Worm (Caenorhabditis elegans): ENCODE measurements around the gene Y46G5A.7.

The Y46G5A.7 gene

ce11 chrII:12787831-12788248 lies 31.7 kb upstream of the Y46G5A.7 start, which contains the start of gene alkb-7:
Gene alkb-7 (minus strand): TSS chrII:12788153.
- TF ChIP-seq mdl-1 (tag; optimal IDR thresholded peaks at IDR 0.05) (no peak), egl-27 (tag; optimal IDR thresholded peaks at IDR 0.05) (no peak), nhr-12 (tag; optimal IDR thresholded peaks at IDR 0.05) (no peak), egl-5 (tag; optimal IDR thresholded peaks at IDR 0.05) (no peak), lsy-12 (tag; optimal IDR thresholded peaks at IDR 0.05) (peak; percentile 35), fkh-2 (tag; optimal IDR thresholded peaks at IDR 0.05) (no peak), sea-2 (GFP tag; optimal IDR thresholded peaks at IDR 0.05) (no peak), ZK546.5 (tag; optimal IDR thresholded peaks at IDR 0.05) (no peak), aly-2 (tag; optimal IDR thresholded peaks at IDR 0.05) (peak; percentile 21), lin-15B (tag; optimal IDR thresholded peaks at IDR 0.05) (peak; percentile 13), fkh-10 (GFP tag; optimal IDR thresholded peaks at IDR 0.05) (no peak), elt-2 (tag; optimal IDR thresholded peaks at IDR 0.05) (peak; percentile 39), nhr-25 (tag; optimal IDR thresholded peaks at IDR 0.05) (no peak), nhr-43 (tag; optimal IDR thresholded peaks at IDR 0.05; ENCODE audit: poor library complexity, severe bottlenecking) (peak; percentile 70), nhr-23 (tag; optimal IDR thresholded peaks at IDR 0.05) (peak; percentile 21), ama-1 (optimal IDR thresholded peaks at IDR 0.05) (peak; percentile 33), nfya-1 (tag; optimal IDR thresholded peaks at IDR 0.05; ENCODE audit: insufficient read depth) (peak; percentile 33), fos-1 (tag; optimal IDR thresholded peaks at IDR 0.05) (no peak)

DNA sequence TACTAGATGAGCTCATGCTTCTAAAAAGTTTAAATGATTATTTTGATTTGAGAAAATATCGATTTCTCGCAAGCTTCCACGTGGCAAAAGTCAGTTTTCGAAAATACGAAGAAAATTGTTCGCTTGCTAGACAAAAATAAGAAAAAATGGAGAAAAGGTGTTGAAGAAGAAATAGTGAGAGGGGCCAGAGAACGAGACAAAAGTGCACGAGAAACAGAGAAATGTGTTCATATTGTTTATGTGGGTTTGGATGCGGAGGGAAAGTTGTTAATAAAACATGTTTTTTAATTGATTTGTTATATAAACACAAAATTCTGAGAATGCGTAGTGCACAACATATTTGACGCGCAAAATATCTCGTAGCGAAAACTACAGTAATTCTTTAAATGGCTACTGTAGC lies 29.3 kb upstream of the Y46G5A.7 start, which contains the start of gene Y46G5A.15:
TSS of gene Y46G5A.15 (minus strand) at position 26 of the 400 bp plus-strand sequence.
- peak; percentile 31 for TF ChIP-seq pha-4 (tag; optimal IDR thresholded peaks at IDR 0.05)
- TF ChIP-seq egl-5 (tag; optimal IDR thresholded peaks at IDR 0.05) = no peak
- TF ChIP-seq unc-62 (GFP tag; optimal IDR thresholded peaks at IDR 0.05) = no peak
- TF ChIP-seq nfya-1 (tag; optimal IDR thresholded peaks at IDR 0.05; ENCODE audit: insufficient read depth) = no peak
- TF ChIP-seq zag-1 (tag; optimal IDR thresholded peaks at IDR 0.05) = no peak
- TF ChIP-seq nhr-11 (tag; optimal IDR thresholded peaks at IDR 0.05) = no peak
- TF ChIP-seq fos-1 (tag; optimal IDR thresholded peaks at IDR 0.05) = no peak
- no peak for TF ChIP-seq skn-1 (tag; optimal IDR thresholded peaks at IDR 0.05)

DNA sequence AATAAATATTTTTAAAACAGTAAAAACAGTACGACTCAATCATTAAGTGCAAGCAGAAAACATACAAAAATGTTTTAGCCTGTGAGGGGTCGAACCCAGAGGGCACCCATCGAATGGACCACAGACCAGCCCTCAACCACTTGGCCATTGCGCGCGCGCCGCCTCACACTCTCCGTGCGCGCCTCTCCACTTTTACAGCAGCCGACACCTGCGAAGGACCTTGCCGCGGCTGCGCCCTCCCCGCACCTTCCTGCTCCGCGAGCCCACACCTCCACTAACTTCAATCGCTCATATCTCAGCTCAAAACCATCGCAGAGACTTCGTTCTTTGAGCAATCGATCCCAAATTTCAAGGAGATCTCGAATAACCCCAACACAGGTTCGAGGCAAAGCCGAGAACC lies 22.2 kb upstream of the Y46G5A.7 start:
- TF ChIP-seq lin-39 (tag; optimal IDR thresholded peaks at IDR 0.05) = peak; percentile 75
- peak; percentile 39 for TF ChIP-seq nhr-25 (tag; optimal IDR thresholded peaks at IDR 0.05)
- TF ChIP-seq snpc-4 (tag; optimal IDR thresholded peaks at IDR 0.05) = peak; percentile 97
- peak; percentile 53 for TF ChIP-seq lin-15B (tag; optimal IDR thresholded peaks at IDR 0.05)
- TF ChIP-seq nfya-1 (tag; optimal IDR thresholded peaks at IDR 0.05; ENCODE audit: insufficient read depth) = peak; percentile 50
- TF ChIP-seq tbx-2 (tag; optimal IDR thresholded peaks at IDR 0.05) = peak; percentile 8
- peak; percentile 21 for TF ChIP-seq elt-2 (tag; optimal IDR thresholded peaks at IDR 0.05)

- TF ChIP-seq unc-39 (tag; optimal IDR thresholded peaks at IDR 0.05) (no peak), mml-1 (tag; optimal IDR thresholded peaks at IDR 0.05) (no peak), elt-1 (tag; optimal IDR thresholded peaks at IDR 0.05) (no peak), snpc-4 (tag; optimal IDR thresholded peaks at IDR 0.05) (no peak), mdl-1 (tag; optimal IDR thresholded peaks at IDR 0.05) (no peak), aly-2 (tag; optimal IDR thresholded peaks at IDR 0.05) (no peak), nhr-237 (tag; optimal IDR thresholded peaks at IDR 0.05) (no peak), elt-2 (tag; optimal IDR thresholded peaks at IDR 0.05) (no peak), nhr-77 (tag; optimal IDR thresholded peaks at IDR 0.05) (no peak), ceh-9 (tag; optimal IDR thresholded peaks at IDR 0.05) (no peak)
These were observed 20.2 kb upstream of the Y46G5A.7 start, which contains the start of gene Y46G5A.34 for ce11 chrII:12776379-12776778. Gene Y46G5A.34 (plus strand): TSS chrII:12776679.

ce11 chrII:12774402-12774801 lies 18.3 kb upstream of the Y46G5A.7 start, which contains the start of gene Y46G5A.14:
Gene Y46G5A.14 (plus strand): TSS chrII:12774702.
- TF ChIP-seq ama-1 (optimal IDR thresholded peaks at IDR 0.05) (no peak), lin-15B (tag; optimal IDR thresholded peaks at IDR 0.05) (no peak), ceh-16 (tag; optimal IDR thresholded peaks at IDR 0.05) (no peak), elt-1 (tag; optimal IDR thresholded peaks at IDR 0.05) (no peak), lsy-12 (tag; optimal IDR thresholded peaks at IDR 0.05) (no peak), hmg-11 (tag; optimal IDR thresholded peaks at IDR 0.05) (no peak)

All from whole organism, L3 larva.